Worm (Caenorhabditis elegans) whole organism, mixed stage, embryonic: Measurements from ENCODE around the gene atg-18.

Source experiments
- M03D4.4 ChIP-seq: sonication (generic microtip); optimal IDR thresholded peaks from 2 replicates; lab custom pipeline; 2017; ENCODE audit warnings: mild to moderate bottlenecking, missing genetic modification characterization, missing compliant biosample characterization
- bed-3 ChIP-seq: fragments of 200-800 bp; sonication (Bioruptor generic); optimal IDR thresholded peaks from 3 replicates; lab custom pipeline; 2018; ENCODE audit warnings: mild to moderate bottlenecking, missing genetic modification characterization, moderate library complexity, missing compliant biosample characterization
- blmp-1 ChIP-seq: fragments of 150-350 bp; optimal IDR thresholded peaks from 2 replicates; lab custom pipeline; 2014; ENCODE audit warnings: missing biosample characterization, missing genetic modification characterization
- ceh-39 ChIP-seq: fragments of 150-350 bp; optimal IDR thresholded peaks from 2 replicates; lab custom pipeline; 2014; ENCODE audit warnings: missing biosample characterization, missing genetic modification characterization
- ces-1 ChIP-seq: fragments of 150-350 bp; optimal IDR thresholded peaks from 2 replicates; lab custom pipeline; 2014; ENCODE audit warnings: missing biosample characterization, missing genetic modification reagents, missing genetic modification characterization
- drap-1 ChIP-seq: fragments of 200-800 bp; sonication (Bioruptor generic); optimal IDR thresholded peaks from 3 replicates; lab custom pipeline; 2018; ENCODE audit warnings: mild to moderate bottlenecking, missing genetic modification characterization, missing compliant biosample characterization
- elt-1 ChIP-seq: sonication (generic microtip); optimal IDR thresholded peaks from 2 replicates; lab custom pipeline; 2017; ENCODE audit warnings: missing genetic modification characterization, mild to moderate bottlenecking, missing compliant biosample characterization, antibody characterized with exemption, moderate library complexity, borderline replicate concordance; ENCODE audit not compliant: insufficient read depth
- elt-3 ChIP-seq: fragments of 150-350 bp; optimal IDR thresholded peaks from 2 replicates; lab custom pipeline; 2014; ENCODE audit warnings: missing biosample characterization, missing genetic modification characterization
- flh-1 ChIP-seq: fragments of 200-800 bp; sonication (Bioruptor generic); optimal IDR thresholded peaks from 2 replicates; lab custom pipeline; 2018; ENCODE audit warnings: mild to moderate bottlenecking, missing genetic modification characterization, moderate library complexity, missing compliant biosample characterization
- ham-2 ChIP-seq: fragments of 200-800 bp; sonication (Bioruptor generic); optimal IDR thresholded peaks from 2 replicates; lab custom pipeline; 2018; ENCODE audit warnings: mild to moderate bottlenecking, missing genetic modification characterization, missing compliant biosample characterization
- hlh-1 ChIP-seq: fragments of 150-350 bp; optimal IDR thresholded peaks from 2 replicates; lab custom pipeline; 2014; ENCODE audit warnings: missing biosample characterization, missing genetic modification reagents, missing genetic modification characterization
- lin-13 ChIP-seq: fragments of 150-350 bp; optimal IDR thresholded peaks from 2 replicates; lab custom pipeline; 2014; ENCODE audit warnings: missing biosample characterization, missing genetic modification characterization
- lin-32 ChIP-seq: fragments of 200-800 bp; sonication (Bioruptor generic); optimal IDR thresholded peaks from 2 replicates; lab custom pipeline; 2018; ENCODE audit warnings: mild to moderate bottlenecking, missing genetic modification characterization, missing compliant biosample characterization
- lsy-2 ChIP-seq: fragments of 150-350 bp; optimal IDR thresholded peaks from 2 replicates; lab custom pipeline; 2014; ENCODE audit warnings: missing biosample characterization, missing genetic modification characterization
- mab-5 ChIP-seq: fragments of 150-350 bp; optimal IDR thresholded peaks from 2 replicates; lab custom pipeline; 2014; ENCODE audit warnings: missing biosample characterization, missing genetic modification characterization
- mep-1 ChIP-seq: fragments of 150-350 bp; optimal IDR thresholded peaks from 2 replicates; lab custom pipeline; 2017; ENCODE audit warnings: missing biosample characterization, missing genetic modification reagents, missing genetic modification characterization, inconsistent platforms
- mls-2 ChIP-seq: sonication (generic microtip); optimal IDR thresholded peaks from 2 replicates; lab custom pipeline; 2016; ENCODE audit warnings: mild to moderate bottlenecking, missing genetic modification characterization, moderate library complexity, missing compliant biosample characterization
- nhr-2 ChIP-seq: fragments of 150-350 bp; optimal IDR thresholded peaks from 2 replicates; lab custom pipeline; 2014; ENCODE audit warnings: missing biosample characterization, missing genetic modification characterization
- nhr-237 ChIP-seq: fragments of 150-350 bp; optimal IDR thresholded peaks from 2 replicates; lab custom pipeline; 2014; ENCODE audit warnings: missing biosample characterization, missing genetic modification characterization
- nhr-28 ChIP-seq: fragments of 150-350 bp; optimal IDR thresholded peaks from 2 replicates; lab custom pipeline; 2014; ENCODE audit warnings: missing biosample characterization, missing genetic modification characterization
- nhr-76 ChIP-seq: sonication (generic microtip); optimal IDR thresholded peaks from 2 replicates; lab custom pipeline; 2017; ENCODE audit warnings: missing biosample characterization, missing genetic modification characterization
- pha-4 ChIP-seq: fragments of 150-350 bp; optimal IDR thresholded peaks from 2 replicates; lab custom pipeline; 2018; ENCODE audit warnings: missing biosample characterization, missing genetic modification reagents, missing genetic modification characterization
- snpc-4 ChIP-seq: fragments of 150-350 bp; optimal IDR thresholded peaks from 2 replicates; lab custom pipeline; 2014; ENCODE audit warnings: missing biosample characterization, missing genetic modification characterization
- sptf-1 ChIP-seq: sonication (generic microtip); optimal IDR thresholded peaks from 2 replicates; lab custom pipeline; 2017; ENCODE audit warnings: mild to moderate bottlenecking, missing genetic modification characterization, moderate library complexity, missing compliant biosample characterization
- unc-120 ChIP-seq: sonication (generic microtip); optimal IDR thresholded peaks from 2 replicates; lab custom pipeline; 2017; ENCODE audit warnings: missing genetic modification characterization, missing compliant biosample characterization; ENCODE audit not compliant: poor library complexity, severe bottlenecking
- unc-39 ChIP-seq: fragments of 150-350 bp; optimal IDR thresholded peaks from 2 replicates; lab custom pipeline; 2014; ENCODE audit warnings: missing biosample characterization, missing genetic modification characterization
- unc-62 ChIP-seq: fragments of 150-350 bp; optimal IDR thresholded peaks from 2 replicates; lab custom pipeline; 2014; ENCODE audit warnings: missing biosample characterization, missing genetic modification reagents, missing genetic modification characterization
- zip-8 ChIP-seq: fragments of 150-350 bp; optimal IDR thresholded peaks from 2 replicates; lab custom pipeline; 2014; ENCODE audit warnings: missing biosample characterization, missing genetic modification characterization
- ztf-11 ChIP-seq: fragments of 150-350 bp; optimal IDR thresholded peaks from 2 replicates; lab custom pipeline; 2014; ENCODE audit warnings: missing biosample characterization, missing genetic modification characterization

Gene atg-18

ce11 chrV:8641266-8641665, 10.1 kb upstream of the atg-18 start, which contains the start of gene F28A12.3:
Gene F28A12.3 (minus strand): TSS chrV:8641366.
- TF ChIP-seq unc-39 (no peak), lsy-2 (no peak), mab-5 (no peak), ces-1 (no peak), unc-62 (no peak), elt-3 (tag; lab: Kevin White, UChicago) (no peak), zip-8 (no peak), mep-1 (tag; lab: Kevin White, UChicago) (no peak), ztf-11 (tag; lab: Kevin White, UChicago) (no peak), bed-3 (no peak), lin-13 (tag; lab: Kevin White, UChicago) (no peak), pha-4 (tag; lab: Kevin White, UChicago) (no peak), nhr-237 (tag; lab: Kevin White, UChicago) (no peak), drap-1 (GFP tag; lab: Kevin White, UChicago) (no peak), elt-1 (tag; lab: Kevin White, UChicago) (no peak)

ce11 chrV:8637666-8638271, 6.6 kb upstream of the atg-18 start, which contains the start of the genes F28A12.10 and acd-4:
Gene F28A12.10 (minus strand): TSS chrV:8637766.
Gene acd-4 (plus strand): TSS chrV:8638221.
- no peak for TF ChIP-seq ceh-39 (tag; lab: Kevin White, UChicago)
- TF ChIP-seq sptf-1 (tag; lab: Kevin White, UChicago), result no peak

DNA sequence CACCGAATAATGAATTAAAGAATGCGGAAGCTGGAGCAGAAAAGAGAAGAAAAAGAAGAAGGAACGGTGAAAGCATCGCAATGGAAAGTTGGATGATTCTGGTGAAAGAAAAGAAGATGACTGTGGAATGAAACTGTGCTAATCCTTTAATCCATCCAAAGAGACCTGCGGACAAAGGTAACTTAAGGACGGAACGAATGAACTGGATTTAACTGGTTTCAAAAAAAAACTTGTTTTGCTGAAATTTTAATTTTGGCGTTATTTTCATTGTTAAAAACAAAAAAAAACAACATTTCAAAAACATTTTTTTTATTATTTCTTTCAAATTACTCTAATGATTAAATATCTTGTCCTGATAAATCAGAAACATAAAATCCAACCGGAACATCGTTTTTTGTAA, 5.8 kb upstream of the atg-18 start, which contains the start of gene grl-12:
grl-12 (minus strand) TSS at position 101 of the 400 bp plus-strand sequence.
- no peak for TF ChIP-seq elt-1 (tag; lab: Kevin White, UChicago)
- no peak for TF ChIP-seq drap-1 (GFP tag; lab: Kevin White, UChicago)
- no peak for TF ChIP-seq unc-62

- TF ChIP-seq unc-120 (tag; lab: Kevin White, UChicago), result no peak
- TF ChIP-seq lin-32 (GFP tag; lab: Kevin White, UChicago), result no peak
- no peak for TF ChIP-seq flh-1
- no peak for TF ChIP-seq unc-62
- TF ChIP-seq pha-4 (tag; lab: Kevin White, UChicago), result no peak
- TF ChIP-seq nhr-28 (tag; lab: Kevin White, UChicago), result no peak
- TF ChIP-seq, all 35 proteins: peak for 0
These were observed 4.4 kb upstream of the atg-18 start, which contains the start of gene oac-29 for ce11 chrV:8635575-8635974. Gene oac-29 (minus strand): TSS chrV:8635675.

DNA sequence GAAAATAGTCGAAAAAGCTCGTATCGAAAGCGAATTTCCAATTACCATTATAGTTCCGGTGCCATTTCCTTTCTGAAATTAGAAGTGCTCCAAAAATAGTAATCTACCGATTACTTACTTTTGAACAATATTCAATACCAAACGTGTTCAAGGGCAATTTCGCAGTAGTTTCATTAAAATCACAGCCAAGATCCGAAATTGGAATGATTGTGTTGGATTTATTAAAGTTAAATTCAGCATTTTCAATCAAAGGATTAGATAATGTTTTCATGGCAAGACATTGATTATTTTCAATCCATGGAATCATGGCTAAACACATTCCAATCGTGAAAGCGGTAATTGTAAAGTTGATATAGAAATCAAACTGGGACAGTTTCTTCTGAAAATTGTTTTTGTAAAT, 1.7 kb upstream of the atg-18 start:
- TF ChIP-seq mls-2 (tag; lab: Kevin White, UChicago) (no peak), nhr-76 (no peak), blmp-1 (tag; lab: Kevin White, UChicago) (no peak), unc-39 (no peak), lin-32 (GFP tag; lab: Kevin White, UChicago) (no peak)

DNA sequence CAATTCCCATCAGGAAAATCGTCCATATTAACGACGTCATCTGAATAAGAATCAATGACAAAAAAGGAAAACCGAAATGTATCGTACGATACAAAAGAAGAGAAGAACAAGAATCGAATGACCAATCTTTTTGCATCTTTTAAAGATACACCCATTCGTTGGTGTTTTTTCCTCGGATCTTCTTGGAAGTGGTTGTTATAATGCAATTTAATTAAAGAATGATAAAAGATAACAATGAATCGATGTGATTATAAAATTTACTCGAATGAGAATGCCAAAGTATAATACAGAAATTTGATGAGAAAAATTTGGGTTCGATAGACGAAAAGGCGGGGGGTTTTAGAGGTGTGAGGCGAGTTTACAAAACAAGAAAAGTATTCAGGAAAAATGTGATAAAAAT, 2.1 kb downstream of the atg-18 start, which contains the start of gene F41E6.12:
F41E6.12 (minus strand) TSS at position 101 of the 400 bp plus-strand sequence.
- TF ChIP-seq mab-5 (no peak), ham-2 (GFP tag; lab: Kevin White, UChicago) (no peak), nhr-28 (tag; lab: Kevin White, UChicago) (no peak), lin-32 (GFP tag; lab: Kevin White, UChicago) (no peak), lin-13 (tag; lab: Kevin White, UChicago) (no peak), snpc-4 (no peak), mls-2 (tag; lab: Kevin White, UChicago) (no peak), ces-1 (no peak), elt-3 (tag; lab: Kevin White, UChicago) (no peak), unc-120 (tag; lab: Kevin White, UChicago) (no peak), nhr-2 (tag; lab: Kevin White, UChicago) (no peak), zip-8 (no peak), unc-62 (no peak), nhr-76 (no peak), pha-4 (tag; lab: Kevin White, UChicago) (no peak), M03D4.4 (tag; lab: Kevin White, UChicago) (no peak), drap-1 (GFP tag; lab: Kevin White, UChicago) (no peak), hlh-1 (tag; lab: Kevin White, UChicago) (no peak), mep-1 (tag; lab: Kevin White, UChicago) (no peak), elt-1 (tag; lab: Kevin White, UChicago) (no peak)
